Worm (Caenorhabditis elegans): Measurements from ENCODE around the gene skr-8.

- TF ChIP-seq hnd-1 (tag; optimal IDR thresholded peaks at IDR 0.05) (no peak), tbx-11 (GFP tag; IDR thresholded peaks at IDR 0.05) (no peak), ama-1 (optimal IDR thresholded peaks at IDR 0.05) (no peak), ets-7 (tag; optimal IDR thresholded peaks at IDR 0.05) (no peak), ceh-13 (GFP tag; optimal IDR thresholded peaks at IDR 0.05) (no peak), scrt-1 (GFP tag; IDR thresholded peaks at IDR 0.05) (no peak), flt-1 (GFP tag; IDR thresholded peaks at IDR 0.05) (no peak), aly-1 (tag; optimal IDR thresholded peaks at IDR 0.05) (no peak), tra-4 (tag; optimal IDR thresholded peaks at IDR 0.05) (no peak), sea-1 (GFP tag; conservative IDR thresholded peaks at IDR 0.05) (no peak), pes-1 (GFP tag; IDR thresholded peaks at IDR 0.05) (no peak)
Observed at ce11 chrIV:17183629-17184028, 18.0 kb upstream of the skr-8 start, which contains the start of gene col-138.
